Worm (Caenorhabditis elegans) whole organism, L4 larva: ENCODE results near the gene K08A2.2.

Experiments used
- Y105C5A.15 ChIP-seq: fragments of 200-800 bp; sonication (Bioruptor generic); IDR thresholded peaks from 2 replicates; pipeline ENCODE4 v1.3.6; 2022; ENCODE audit warnings: missing genetic modification characterization, missing compliant biosample characterization
- Y5F2A.4 ChIP-seq: fragments of 200-800 bp; sonication (Bioruptor generic); optimal IDR thresholded peaks from 2 replicates; lab custom pipeline; 2018; ENCODE audit warnings: mild to moderate bottlenecking, missing genetic modification characterization, missing compliant biosample characterization
- ZK337.2 ChIP-seq: fragments of 200-800 bp; sonication (Bioruptor generic); IDR thresholded peaks from 2 replicates; pipeline ENCODE4 v1.3.6; 2022; ENCODE audit warnings: missing genetic modification reagents, missing genetic modification characterization, missing compliant biosample characterization
- aha-1 ChIP-seq: fragments of 150-350 bp; peaks from one replicate; lab custom pipeline; 2014; ENCODE audit warnings: missing biosample characterization, missing genetic modification characterization
- ama-1 ChIP-seq: fragments of 150-350 bp; optimal IDR thresholded peaks from 2 replicates; lab custom pipeline; 2014; ENCODE audit warnings: inconsistent platforms, mixed read lengths
- ceh-28 ChIP-seq: fragments of 150-350 bp; optimal IDR thresholded peaks from 2 replicates; lab custom pipeline; 2014; ENCODE audit warnings: missing biosample characterization, missing genetic modification reagents, missing genetic modification characterization
- ceh-44 ChIP-seq: fragments of 200-800 bp; sonication (Bioruptor generic); IDR thresholded peaks from 2 replicates; pipeline ENCODE4 v1.3.6; 2022; ENCODE audit warnings: missing genetic modification reagents, missing genetic modification characterization, missing compliant biosample characterization
- ceh-82 ChIP-seq: sonication (generic microtip); optimal IDR thresholded peaks from 2 replicates; lab custom pipeline; 2017; ENCODE audit warnings: missing biosample characterization, missing genetic modification characterization
- ces-1 ChIP-seq: fragments of 150-350 bp; sonication (generic microtip); optimal IDR thresholded peaks from 4 replicates; lab custom pipeline; 2014; ENCODE audit warnings: missing biosample characterization, missing genetic modification reagents, missing genetic modification characterization
- cey-2 ChIP-seq: sonication (generic microtip); optimal IDR thresholded peaks from 3 replicates; lab custom pipeline; 2017; ENCODE audit warnings: missing genetic modification characterization, mild to moderate bottlenecking, missing compliant biosample characterization, antibody characterized with exemption, borderline replicate concordance; ENCODE audit not compliant: insufficient read depth
- dmd-8 ChIP-seq: fragments of 200-800 bp; sonication (Bioruptor generic); IDR thresholded peaks from 2 replicates; pipeline ENCODE4 v1.3.6; 2022; ENCODE audit warnings: missing genetic modification characterization, missing compliant biosample characterization
- egl-27 ChIP-seq: sonication (generic microtip); optimal IDR thresholded peaks from 3 replicates; lab custom pipeline; 2017; ENCODE audit warnings: missing biosample characterization, missing genetic modification reagents, missing genetic modification characterization
- fkh-10 ChIP-seq: fragments of 150-350 bp; optimal IDR thresholded peaks from 2 replicates; lab custom pipeline; 2014; ENCODE audit warnings: missing biosample characterization, missing genetic modification reagents, missing genetic modification characterization
- lin-13 ChIP-seq: fragments of 150-350 bp; optimal IDR thresholded peaks from 2 replicates; lab custom pipeline; 2014; ENCODE audit warnings: missing biosample characterization, missing genetic modification reagents, missing genetic modification characterization
- lin-29 ChIP-seq: fragments of 200-800 bp; sonication (Bioruptor generic); IDR thresholded peaks from 2 replicates; pipeline ENCODE4 v1.3.6; 2022; ENCODE audit warnings: missing genetic modification reagents, missing genetic modification characterization, missing compliant biosample characterization
- lin-38 ChIP-seq: fragments of 200-800 bp; sonication (Bioruptor generic); IDR thresholded peaks from 2 replicates; pipeline ENCODE4 v1.3.6; 2022; ENCODE audit warnings: missing genetic modification reagents, missing genetic modification characterization, missing compliant biosample characterization
- lin-39 ChIP-seq: fragments of 150-350 bp; optimal IDR thresholded peaks from 2 replicates; lab custom pipeline; 2014; ENCODE audit warnings: missing biosample characterization, missing genetic modification reagents, missing genetic modification characterization
- lsy-2 ChIP-seq, 2 experiments: fragments of 150-350 bp in 1 of 2; sonication (generic microtip) in 1 of 2; optimal IDR thresholded peaks; 2 replicates each; lab custom pipeline; 2014 to 2017; ENCODE audit warnings: missing biosample characterization in 2 of 2, missing genetic modification characterization in 2 of 2
- mdl-1 ChIP-seq, 2 experiments: fragments of 150-350 bp in 1 of 2; sonication (generic microtip) in 1 of 2; optimal IDR thresholded peaks; 2 replicates each; lab custom pipeline; 2014 to 2017; ENCODE audit warnings: missing biosample characterization in 2 of 2, missing genetic modification characterization in 2 of 2
- mes-2 ChIP-seq: sonication (generic microtip); optimal IDR thresholded peaks from 2 replicates; lab custom pipeline; 2016; ENCODE audit warnings: missing genotype, mild to moderate bottlenecking, missing genetic modification characterization, missing compliant biosample characterization; ENCODE audit not compliant: poor library complexity, severe bottlenecking
- mxl-2 ChIP-seq: fragments of 200-800 bp; sonication (Bioruptor generic); conservative IDR thresholded peaks from 2 replicates; pipeline ENCODE4 v1.3.6; 2022; ENCODE audit warnings: missing genetic modification reagents, missing genetic modification characterization, missing compliant biosample characterization
- nhr-11 ChIP-seq: fragments of 150-350 bp; optimal IDR thresholded peaks from 2 replicates; lab custom pipeline; 2014; ENCODE audit warnings: missing biosample characterization, missing genetic modification characterization
- nhr-25 ChIP-seq: sonication (generic microtip); optimal IDR thresholded peaks from 2 replicates; lab custom pipeline; 2017; ENCODE audit warnings: missing genetic modification characterization, mild to moderate bottlenecking, missing compliant biosample characterization, antibody characterized with exemption, moderate library complexity, borderline replicate concordance; ENCODE audit not compliant: insufficient read depth
- nhr-6 ChIP-seq: fragments of 150-350 bp; optimal IDR thresholded peaks from 2 replicates; lab custom pipeline; 2014; ENCODE audit warnings: missing biosample characterization, missing genetic modification characterization
- saeg-2 ChIP-seq: fragments of 200-800 bp; sonication (Bioruptor generic); IDR thresholded peaks from 2 replicates; pipeline ENCODE4 v1.3.6; 2022; ENCODE audit warnings: missing genetic modification reagents, missing genetic modification characterization, missing compliant biosample characterization
- sdz-12 ChIP-seq: fragments of 200-800 bp; sonication (Bioruptor generic); optimal IDR thresholded peaks from 2 replicates; lab custom pipeline; 2018; ENCODE audit warnings: mild to moderate bottlenecking, missing genetic modification characterization, missing compliant biosample characterization
- set-16 ChIP-seq: fragments of 200-800 bp; sonication (Bioruptor generic); IDR thresholded peaks from 2 replicates; pipeline ENCODE4 v1.3.6; 2022; ENCODE audit warnings: missing genetic modification reagents, missing genetic modification characterization, missing compliant biosample characterization
- skn-1 ChIP-seq: fragments of 150-350 bp; optimal IDR thresholded peaks from 2 replicates; lab custom pipeline; 2014; ENCODE audit warnings: missing biosample characterization, missing genetic modification characterization
- snpc-1.2 ChIP-seq: fragments of 200-800 bp; sonication (Bioruptor generic); IDR thresholded peaks from 2 replicates; pipeline ENCODE4 v1.3.6; 2022; ENCODE audit warnings: missing genetic modification reagents, missing genetic modification characterization, missing compliant biosample characterization
- tra-1 ChIP-seq: fragments of 200-800 bp; sonication (Bioruptor generic); IDR thresholded peaks from 2 replicates; pipeline ENCODE4 v1.3.6; 2022; ENCODE audit warnings: missing genetic modification reagents, missing genetic modification characterization, missing compliant biosample characterization
- zip-11 ChIP-seq: fragments of 200-800 bp; sonication (Bioruptor generic); IDR thresholded peaks from 2 replicates; pipeline ENCODE4 v1.3.6; 2022; ENCODE audit warnings: missing genetic modification characterization, missing compliant biosample characterization
- zip-2 ChIP-seq: fragments of 150-350 bp; optimal IDR thresholded peaks from 2 replicates; lab custom pipeline; 2014; ENCODE audit warnings: missing biosample characterization, missing genetic modification characterization

K08A2.2 gene

DNA sequence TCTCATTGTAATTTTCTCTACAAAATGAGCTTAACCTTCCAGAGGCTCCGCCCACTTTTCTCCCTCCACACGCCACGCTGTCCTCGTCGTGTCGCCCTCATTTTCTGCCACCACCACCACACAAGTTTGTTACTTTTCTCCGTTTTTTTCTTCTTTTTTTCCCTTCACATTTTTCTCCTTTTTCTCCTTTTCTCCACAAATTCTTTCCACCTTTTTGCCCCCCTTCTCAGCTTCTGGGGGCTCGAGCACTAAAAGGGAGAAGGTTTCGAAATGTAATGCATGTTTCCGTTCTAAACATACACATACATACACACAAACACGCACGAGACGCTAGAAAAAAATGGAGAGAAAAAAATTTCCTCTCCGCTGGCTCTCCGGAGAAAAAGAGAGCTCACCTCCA, 14.8 kb upstream of the K08A2.2 start, which contains the start of gene nhr-88 (continued):
- TF ChIP-seq lin-38 (GFP tag; lab: Robert Waterston, UW) (no peak), lin-29 (GFP tag; lab: Robert Waterston, UW) (no peak), ZK337.2 (GFP tag; lab: Robert Waterston, UW) (no peak), nhr-6 (tag; lab: Kevin White, UChicago) (no peak), saeg-2 (GFP tag; lab: Robert Waterston, UW) (no peak), nhr-11 (no peak), mdl-1 (tag; optimal IDR thresholded peaks at IDR 0.05; lab: Kevin White, UChicago) (peak in 1 of 2 experiments; percentile 4), mxl-2 (GFP tag; lab: Robert Waterston, UW) (no peak), nhr-25 (tag; lab: Kevin White, UChicago) (no peak), zip-11 (GFP tag; lab: Robert Waterston, UW) (no peak), snpc-1.2 (GFP tag; lab: Robert Waterston, UW) (no peak), tra-1 (no peak), ceh-28 (tag; lab: Kevin White, UChicago) (no peak)
- TF ChIP-seq, all 104 proteins: peak for 22

DNA sequence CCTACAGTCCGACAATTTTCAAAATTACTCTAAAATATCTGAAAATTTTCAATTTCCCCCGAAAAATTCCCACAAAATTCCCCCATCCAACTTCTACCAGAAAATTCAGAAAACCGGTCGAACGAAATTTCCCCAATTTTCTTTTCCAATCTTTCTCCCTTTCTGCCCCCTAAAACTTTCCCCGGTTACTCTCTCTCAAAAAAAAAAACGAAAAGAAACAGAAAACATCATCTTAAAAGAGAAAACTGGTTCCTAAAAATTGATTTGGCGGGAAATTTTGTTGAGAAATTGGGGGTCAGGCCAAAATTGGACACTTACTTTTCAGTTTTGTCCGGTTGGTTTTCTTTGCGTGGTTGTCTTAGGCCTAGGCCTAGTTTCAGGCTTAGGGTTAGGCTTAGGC, 13.8 kb upstream of the K08A2.2 start:
- TF ChIP-seq cey-2 (tag; lab: Kevin White, UChicago) (no peak), ceh-82 (tag; lab: Kevin White, UChicago) (no peak), skn-1 (tag; lab: Kevin White, UChicago) (no peak), dmd-8 (GFP tag; lab: Robert Waterston, UW) (no peak), Y5F2A.4 (GFP tag; lab: Kevin White, UChicago) (no peak), ama-1 (no peak), fkh-10 (no peak), mes-2 (no peak)

DNA sequence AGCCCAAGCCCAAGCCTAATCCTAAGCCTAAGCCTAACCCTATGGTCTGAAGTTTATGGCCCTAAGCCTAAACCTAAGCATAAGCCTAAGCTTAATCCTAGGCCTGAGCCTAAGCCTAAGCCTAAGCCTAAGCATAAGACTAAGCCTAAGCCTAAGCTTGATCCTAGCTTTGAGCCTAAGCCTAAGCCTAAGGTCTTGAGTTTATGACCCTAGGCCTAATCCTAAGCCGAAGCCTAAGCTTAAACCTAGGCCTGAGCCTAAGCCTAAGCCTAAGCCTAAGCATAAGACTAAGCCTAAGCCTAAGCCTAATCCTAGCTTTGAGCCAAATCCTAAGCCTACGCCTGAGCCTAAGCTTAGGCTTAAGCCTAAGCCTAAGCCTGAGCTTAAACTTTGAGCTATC, 12.3 kb upstream of the K08A2.2 start:
- TF ChIP-seq zip-2 (tag; lab: Kevin White, UChicago) (no peak), Y105C5A.15 (GFP tag; lab: Robert Waterston, UW) (0 out of 2 replicates have a peak, but pooled peaks have one; percentile 47)

DNA sequence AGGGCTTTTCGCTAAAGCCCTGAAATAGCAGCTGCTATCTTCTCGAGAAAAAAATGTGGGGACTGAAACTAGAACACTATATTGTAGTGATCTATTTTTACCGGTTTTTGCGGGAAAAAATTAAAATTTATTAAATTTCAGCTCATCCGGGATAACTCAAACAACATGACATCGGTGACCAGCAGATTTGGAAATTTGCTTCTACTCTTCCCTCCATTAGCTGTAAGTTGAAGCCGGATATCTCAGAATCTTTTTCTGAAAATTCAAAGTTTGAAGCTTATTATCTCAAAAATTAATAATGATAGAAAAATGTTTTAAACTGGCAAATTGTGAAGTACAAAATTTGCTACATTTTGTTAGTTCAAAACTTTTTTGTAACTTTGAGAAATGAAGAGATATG, 7.0 kb upstream of the K08A2.2 start:
- no peak for TF ChIP-seq lin-39 (tag; lab: Kevin White, UChicago)
- TF ChIP-seq aha-1 (tag; lab: Kevin White, UChicago): peak; percentile 93
- TF ChIP-seq egl-27 (tag; lab: Kevin White, UChicago): no peak
- TF ChIP-seq, all 104 proteins: peak for 1

- TF ChIP-seq aha-1 (tag; lab: Kevin White, UChicago) (peak; percentile 16), sdz-12 (peak; percentile 16), Y105C5A.15 (GFP tag; lab: Robert Waterston, UW) (no peak), ceh-44 (GFP tag; lab: Robert Waterston, UW) (no peak), set-16 (peak; percentile 91), ces-1 (GFP tag; lab: Kevin White, UChicago) (no peak)
Observed at ce11 chrII:2985446-2985845, 6.0 kb upstream of the K08A2.2 start.

- TF ChIP-seq aha-1 (tag; lab: Kevin White, UChicago) (peak; percentile 9), zip-11 (GFP tag; lab: Robert Waterston, UW) (no peak), dmd-8 (GFP tag; lab: Robert Waterston, UW) (peak; percentile 36; the same call in 1 of the 2 replicates), set-16 (peak; percentile 61), lsy-2 (tag; optimal IDR thresholded peaks at IDR 0.05; lab: Kevin White, UChicago) (peak in 1 of 2 experiments; percentile 1), ceh-82 (tag; lab: Kevin White, UChicago) (no peak), tra-1 (0 out of 2 replicates have a peak, but pooled peaks have one; percentile 16), ama-1 (no peak), lin-38 (GFP tag; lab: Robert Waterston, UW) (0 out of 2 replicates have a peak, but pooled peaks have one; percentile 9), lin-13 (peak; percentile 37)
Observed at ce11 chrII:2985935-2986498, 5.4 kb upstream of the K08A2.2 start.
